Fruit fly (Drosophila melanogaster) Kc167 (cell line): ENCODE data around the gene cyst.

Experiments
- Myc ChIP-seq: fragments of >200 bp; optimal IDR thresholded peaks from 2 replicates; lab custom pipeline; 2017; ENCODE audit warnings: missing external identifiers
- Sin3A ChIP-seq: fragments of >200 bp; optimal IDR thresholded peaks from 2 replicates; lab custom pipeline; 2018; ENCODE audit warnings: missing external identifiers
- h ChIP-seq: fragments of >200 bp; optimal IDR thresholded peaks from 3 replicates; lab custom pipeline; 2018; ENCODE audit warnings: missing external identifiers
- insv ChIP-seq: fragments of >200 bp; optimal IDR thresholded peaks from 3 replicates; lab custom pipeline; 2018; ENCODE audit warnings: missing external identifiers
- psq ChIP-seq: fragments of >200 bp; optimal IDR thresholded peaks from 2 replicates; lab custom pipeline; 2017; ENCODE audit warnings: missing external identifiers
- ttk ChIP-seq: sonication (Bioruptor generic); optimal IDR thresholded peaks from 2 replicates; lab custom pipeline; 2017; ENCODE audit warnings: missing external identifiers

cyst gene

dm6 chr2L:19528308-19528707 is 19.7 kb upstream of the cyst start:
- no peak for TF ChIP-seq h (lab: Kevin White, UChicago)
- no peak for TF ChIP-seq ttk (lab: Kevin White, UChicago)
- no peak for TF ChIP-seq Sin3A
- no peak for TF ChIP-seq psq (lab: Kevin White, UChicago)
- no peak for TF ChIP-seq insv
- no peak for TF ChIP-seq Myc (lab: Kevin White, UChicago)

- TF ChIP-seq ttk (lab: Kevin White, UChicago) (no peak), Sin3A (no peak), psq (lab: Kevin White, UChicago) (no peak), insv (no peak)
These were observed 18.3 kb upstream of the cyst start for dm6 chr2L:19526844-19527243.

- TF ChIP-seq h (lab: Kevin White, UChicago) = no peak
- no peak for TF ChIP-seq psq (lab: Kevin White, UChicago)
- TF ChIP-seq Myc (lab: Kevin White, UChicago) = no peak
These were observed 17.8 kb upstream of the cyst start, which contains the start of the genes Dpm1 and CG10137 for dm6 chr2L:19526316-19526715. Gene Dpm1 (minus strand): TSS chr2L:19526368. Gene CG10137 (plus strand): TSS chr2L:19526686.

dm6 chr2L:19519611-19520010 is 11.0 kb upstream of the cyst start:
- TF ChIP-seq psq (lab: Kevin White, UChicago) (no peak), Sin3A (no peak)

- TF ChIP-seq Sin3A (no peak), insv (no peak), ttk (lab: Kevin White, UChicago) (no peak), psq (lab: Kevin White, UChicago) (no peak), h (lab: Kevin White, UChicago) (no peak), Myc (lab: Kevin White, UChicago) (no peak)
These were observed 10.1 kb upstream of the cyst start, which contains the start of gene CG10132 for dm6 chr2L:19518636-19519086. Gene CG10132 (plus strand): TSS chr2L:19518824.

dm6 chr2L:19517154-19517814 is 8.7 kb upstream of the cyst start, which contains the start of gene Hasp:
Gene Hasp (minus strand): TSS chr2L:19517204.
- no peak for TF ChIP-seq psq (lab: Kevin White, UChicago)
- no peak for TF ChIP-seq insv
- no peak for TF ChIP-seq ttk (lab: Kevin White, UChicago)
- TF ChIP-seq h (lab: Kevin White, UChicago) = no peak
- TF ChIP-seq Sin3A = no peak
- TF ChIP-seq Myc (lab: Kevin White, UChicago) = no peak

- TF ChIP-seq Myc (lab: Kevin White, UChicago) (no peak), ttk (lab: Kevin White, UChicago) (no peak), h (lab: Kevin White, UChicago) (no peak), Sin3A (no peak), psq (lab: Kevin White, UChicago) (no peak), insv (no peak)
These were observed 7.5 kb upstream of the cyst start for dm6 chr2L:19516062-19516461.

dm6 chr2L:19512184-19512583 is 3.6 kb upstream of the cyst start:
- TF ChIP-seq insv = no peak
- TF ChIP-seq psq (lab: Kevin White, UChicago) = no peak
- TF ChIP-seq ttk (lab: Kevin White, UChicago) = no peak
- no peak for TF ChIP-seq Sin3A
- TF ChIP-seq h (lab: Kevin White, UChicago) = no peak
- no peak for TF ChIP-seq Myc (lab: Kevin White, UChicago)

dm6 chr2L:19506323-19506722 is 2.2 kb downstream of the cyst start:
- TF ChIP-seq ttk (lab: Kevin White, UChicago) (no peak), insv (no peak), h (lab: Kevin White, UChicago) (no peak), psq (lab: Kevin White, UChicago) (no peak), Myc (lab: Kevin White, UChicago) (no peak), Sin3A (no peak)

dm6 chr2L:19497983-19498382 is 10.6 kb downstream of the cyst start, which contains the start of gene Top3alpha:
Gene Top3alpha (plus strand): TSS chr2L:19498168.
- TF ChIP-seq psq (lab: Kevin White, UChicago) (no peak), ttk (lab: Kevin White, UChicago) (no peak), h (lab: Kevin White, UChicago) (no peak), Myc (lab: Kevin White, UChicago) (no peak), Sin3A (no peak), insv (no peak)

- TF ChIP-seq Myc (lab: Kevin White, UChicago) = no peak
- TF ChIP-seq Sin3A = no peak
- TF ChIP-seq psq (lab: Kevin White, UChicago) = no peak
These were observed 15.5 kb downstream of the cyst start, which contains the start of the genes swm and Ctu2 for dm6 chr2L:19492934-19493686. Gene swm (plus strand): TSS chr2L:19493251. Gene Ctu2 (minus strand): TSS chr2L:19493253.

- TF ChIP-seq Myc (lab: Kevin White, UChicago) = no peak
- TF ChIP-seq h (lab: Kevin White, UChicago) = no peak
- TF ChIP-seq insv = no peak
- no peak for TF ChIP-seq Sin3A
- no peak for TF ChIP-seq psq (lab: Kevin White, UChicago)
- TF ChIP-seq ttk (lab: Kevin White, UChicago) = no peak
These were observed 18.5 kb downstream of the cyst start, which contains the start of the genes CG10194 and CG18094 for dm6 chr2L:19489997-19490461. Gene CG10194 (minus strand): TSS chr2L:19490104. Gene CG18094 (plus strand): TSS chr2L:19490262.
